Worm (Caenorhabditis elegans): ENCODE data around the gene mab-23.

DNA sequence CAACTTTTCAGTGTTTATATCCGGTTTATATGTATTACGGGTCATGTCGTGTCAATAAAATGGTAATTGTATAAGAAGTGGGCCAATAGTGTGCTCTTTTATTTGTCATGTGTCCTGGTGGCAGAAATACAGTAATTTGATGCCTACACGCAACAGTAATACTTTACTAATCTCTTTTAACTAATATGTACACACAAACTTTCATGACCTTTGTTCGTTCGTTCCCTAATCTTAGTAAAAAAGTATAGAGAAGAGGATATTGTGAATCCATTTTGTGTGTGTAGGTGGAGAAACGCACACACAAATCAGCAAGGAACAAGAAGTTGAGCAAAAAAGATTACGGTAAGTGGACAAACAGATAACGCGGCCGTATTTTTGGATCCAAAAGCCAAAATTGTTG lies 38.0 kb downstream of the mab-23 start:
- no peak for TF ChIP-seq him-1 (tag; optimal IDR thresholded peaks at IDR 0.05)
- TF ChIP-seq dao-5 (tag; optimal IDR thresholded peaks at IDR 0.05) = no peak
